Worm (Caenorhabditis elegans) whole organism, midembryonic: Measurements from ENCODE around the gene C05C10.7.

ENCODE experiments used
- T22C8.4 ChIP-seq: fragments of 200-800 bp; sonication (Bioruptor generic); IDR thresholded peaks from 2 replicates; pipeline ENCODE4 v1.3.6; 2022; ENCODE audit warnings: missing genetic modification characterization, missing compliant biosample characterization
- cog-1 ChIP-seq: sonication (generic microtip); optimal IDR thresholded peaks from 2 replicates; lab custom pipeline; 2016; ENCODE audit warnings: missing genetic modification characterization, missing compliant biosample characterization
- flt-1 ChIP-seq: fragments of 200-800 bp; sonication (Bioruptor generic); IDR thresholded peaks from 2 replicates; pipeline ENCODE4 v1.3.6; 2022; ENCODE audit warnings: missing genetic modification characterization, missing compliant biosample characterization
- klf-2 ChIP-seq: fragments of 200-800 bp; sonication (Bioruptor generic); conservative IDR thresholded peaks from 2 replicates; pipeline ENCODE4 v1.3.6; 2022; ENCODE audit warnings: missing genetic modification reagents, missing genetic modification characterization, missing compliant biosample characterization
- med-1 ChIP-seq: sonication (generic microtip); optimal IDR thresholded peaks from 2 replicates; lab custom pipeline; 2017; ENCODE audit warnings: missing genetic modification characterization, mild to moderate bottlenecking, missing compliant biosample characterization, antibody characterized with exemption, missing genetic modification reagents; ENCODE audit not compliant: insufficient read depth
- ref-1 ChIP-seq: fragments of 200-800 bp; sonication (Bioruptor generic); conservative IDR thresholded peaks from 2 replicates; pipeline ENCODE4 v1.3.6; 2022; ENCODE audit warnings: missing genetic modification reagents, missing genetic modification characterization, missing compliant biosample characterization
- tab-1 ChIP-seq: fragments of 200-800 bp; sonication (Bioruptor generic); IDR thresholded peaks from 2 replicates; pipeline ENCODE4 v1.3.6; 2022; ENCODE audit warnings: missing genetic modification characterization, missing compliant biosample characterization
- ztf-23 ChIP-seq: fragments of 200-800 bp; sonication (Bioruptor generic); IDR thresholded peaks from 2 replicates; pipeline ENCODE4 v1.3.6; 2022; ENCODE audit warnings: missing genetic modification reagents, missing genetic modification characterization, missing compliant biosample characterization
- ztf-29 ChIP-seq: fragments of 200-800 bp; sonication (Bioruptor generic); IDR thresholded peaks from 2 replicates; pipeline ENCODE4 v1.3.6; 2022; ENCODE audit warnings: missing genetic modification reagents, missing genetic modification characterization, missing compliant biosample characterization

Gene C05C10.7

DNA sequence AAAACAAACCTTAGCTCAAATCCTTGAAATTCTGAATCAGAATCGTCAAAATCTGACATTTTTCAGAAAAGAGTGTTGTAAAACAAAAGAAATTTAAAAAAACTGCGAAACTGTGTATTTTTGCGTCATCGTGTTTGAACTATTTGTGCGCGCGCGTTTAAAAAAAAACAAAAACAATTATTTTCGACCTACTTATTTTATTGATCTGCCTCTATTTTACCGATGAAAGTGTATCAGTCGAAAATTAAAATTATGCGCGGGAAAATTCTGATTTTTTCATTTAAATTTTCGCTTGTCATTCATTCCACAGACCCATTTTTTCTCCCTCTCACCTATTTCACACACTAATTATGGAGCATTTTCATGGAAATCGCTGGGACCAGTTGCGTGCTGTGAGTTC is at the start of gene C05C10.7, which contains the start of gene C05C10.5:
Gene C05C10.7, minus strand, starts transcription at position 95 of the 400 bp plus-strand sequence.
Gene C05C10.5, plus strand, starts transcription at position 164 of the 400 bp plus-strand sequence.
- TF ChIP-seq med-1 (GFP tag; lab: Kevin White, UChicago) (no peak), klf-2 (GFP tag; lab: Robert Waterston, UW) (no peak), tab-1 (GFP tag; lab: Robert Waterston, UW) (no peak), ref-1 (GFP tag; lab: Robert Waterston, UW) (no peak), cog-1 (no peak)

DNA sequence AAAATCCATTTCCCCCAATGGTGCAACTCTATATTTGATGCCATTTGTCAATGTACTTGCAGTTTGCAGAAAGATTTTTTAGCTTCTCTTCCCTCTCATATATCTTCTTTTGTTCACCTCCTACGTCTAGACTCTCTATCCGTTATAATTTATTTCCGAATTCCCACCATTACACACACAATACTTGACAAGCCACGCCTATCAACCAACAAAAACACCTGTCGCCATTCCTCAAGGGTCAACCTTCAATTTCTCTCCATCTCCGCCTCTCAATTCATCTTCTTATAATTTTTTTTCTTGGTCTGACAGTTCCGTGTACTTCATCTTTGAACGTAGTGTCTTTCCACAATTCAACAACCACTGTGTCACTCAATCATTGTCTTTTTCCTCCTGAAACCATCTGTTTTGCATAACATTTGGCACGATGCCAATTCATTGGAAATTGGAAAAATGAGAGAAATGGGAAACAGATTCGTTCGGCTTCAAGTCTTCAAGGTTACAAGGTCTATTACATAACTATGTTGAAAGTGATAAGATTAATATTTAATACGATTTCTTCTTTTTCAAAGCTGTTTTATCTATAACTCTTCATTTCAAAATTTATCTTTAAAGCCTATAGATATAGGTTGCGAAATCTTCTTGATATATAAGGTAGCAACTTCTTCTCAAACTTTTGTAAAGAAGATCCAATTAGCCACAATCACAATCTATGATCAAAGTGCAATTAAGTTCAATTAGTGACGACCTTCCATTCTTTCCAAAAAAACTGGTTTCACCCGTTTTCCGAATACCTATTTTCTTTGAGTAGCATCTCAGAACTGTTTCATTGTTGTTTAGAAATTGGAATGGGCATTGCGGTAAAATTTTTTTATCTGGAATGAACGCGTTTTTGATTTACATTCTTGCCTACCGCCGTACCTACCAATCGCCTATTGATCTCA is 48.1 kb upstream of the C05C10.7 start:
- TF ChIP-seq tab-1 (GFP tag; lab: Robert Waterston, UW) = no peak
- TF ChIP-seq ztf-23 (GFP tag; lab: Robert Waterston, UW) = no peak
- no peak for TF ChIP-seq ref-1 (GFP tag; lab: Robert Waterston, UW)
- no peak for TF ChIP-seq ztf-29
- TF ChIP-seq T22C8.4 (GFP tag; lab: Robert Waterston, UW) = no peak
- TF ChIP-seq cog-1 = no peak
- TF ChIP-seq flt-1 (GFP tag; lab: Robert Waterston, UW) = no peak
- TF ChIP-seq med-1 (GFP tag; lab: Kevin White, UChicago) = no peak
- TF ChIP-seq klf-2 (GFP tag; lab: Robert Waterston, UW) = no peak

DNA sequence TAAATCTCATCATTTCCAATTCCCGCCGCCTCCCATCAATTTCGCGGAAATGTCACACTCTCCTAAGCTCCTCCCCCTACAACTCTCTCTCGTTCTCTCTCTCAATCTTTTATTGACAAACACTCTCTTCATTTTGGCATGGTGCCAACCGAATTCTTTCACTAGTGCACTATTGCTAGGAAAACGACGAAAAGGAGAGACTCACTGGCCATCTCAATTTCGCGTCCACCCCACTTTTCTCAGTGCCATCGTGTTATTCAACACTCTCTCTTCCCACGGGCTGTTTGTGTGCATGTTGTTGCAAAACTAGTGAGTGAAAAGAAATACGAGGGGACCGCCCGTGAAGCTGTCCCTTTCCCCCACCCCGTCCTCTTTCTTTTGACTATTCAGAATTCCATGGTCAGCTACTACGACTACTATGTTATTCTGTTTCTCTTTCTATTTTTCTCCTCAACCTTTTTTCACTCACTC is 46.1 kb upstream of the C05C10.7 start:
- no peak for TF ChIP-seq T22C8.4 (GFP tag; lab: Robert Waterston, UW)
- TF ChIP-seq med-1 (GFP tag; lab: Kevin White, UChicago) = no peak
- TF ChIP-seq flt-1 (GFP tag; lab: Robert Waterston, UW) = no peak
- no peak for TF ChIP-seq ref-1 (GFP tag; lab: Robert Waterston, UW)
- no peak for TF ChIP-seq ztf-23 (GFP tag; lab: Robert Waterston, UW)
- no peak for TF ChIP-seq klf-2 (GFP tag; lab: Robert Waterston, UW)
- no peak for TF ChIP-seq tab-1 (GFP tag; lab: Robert Waterston, UW)
- no peak for TF ChIP-seq ztf-29
- no peak for TF ChIP-seq cog-1

DNA sequence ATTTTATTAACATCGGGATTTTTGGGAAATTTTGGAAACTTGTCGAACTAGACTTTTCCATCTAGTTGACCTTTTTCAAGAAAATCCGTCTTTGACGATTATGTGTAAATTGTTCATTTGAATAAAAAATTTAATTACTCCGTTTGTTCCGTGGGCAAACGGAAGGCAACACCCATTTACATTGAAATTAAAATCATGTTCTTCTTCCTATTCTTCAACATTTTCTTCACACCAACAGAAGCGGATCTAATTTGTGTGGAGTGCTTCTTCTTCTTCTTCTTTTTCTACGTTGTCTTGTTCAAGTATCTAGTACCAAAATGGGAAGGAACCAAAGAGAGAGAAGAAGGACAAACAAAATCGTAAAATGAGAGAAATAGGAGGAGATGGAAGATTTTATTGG is 43.7 kb upstream of the C05C10.7 start:
- no peak for TF ChIP-seq ref-1 (GFP tag; lab: Robert Waterston, UW)
- TF ChIP-seq T22C8.4 (GFP tag; lab: Robert Waterston, UW) = no peak
- TF ChIP-seq med-1 (GFP tag; lab: Kevin White, UChicago) = no peak
- no peak for TF ChIP-seq tab-1 (GFP tag; lab: Robert Waterston, UW)
- no peak for TF ChIP-seq cog-1
- no peak for TF ChIP-seq ztf-29
- no peak for TF ChIP-seq flt-1 (GFP tag; lab: Robert Waterston, UW)
- TF ChIP-seq ztf-23 (GFP tag; lab: Robert Waterston, UW) = no peak
- TF ChIP-seq klf-2 (GFP tag; lab: Robert Waterston, UW) = no peak

DNA sequence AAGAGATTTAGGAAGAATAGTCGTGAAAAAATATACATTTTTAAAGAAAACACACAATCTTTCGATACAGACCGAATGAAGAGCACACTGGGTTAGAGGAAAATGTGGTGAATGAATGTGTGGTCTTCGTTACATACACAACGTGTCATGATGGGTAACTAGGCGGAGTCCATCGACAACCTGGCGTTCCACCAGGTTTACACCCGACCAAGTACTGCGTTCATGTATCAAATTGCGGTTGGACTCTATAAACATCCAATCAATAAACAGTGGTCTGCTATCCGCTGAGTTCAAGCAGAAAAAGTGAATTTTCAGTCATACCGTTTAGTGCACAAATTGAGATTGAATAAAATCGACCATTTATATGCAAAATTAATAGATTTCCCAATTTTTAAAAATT is 43.0 kb upstream of the C05C10.7 start, which contains the start of gene sdz-38:
Gene sdz-38, minus strand, starts transcription at position 101 of the 400 bp plus-strand sequence.
- no peak for TF ChIP-seq ztf-23 (GFP tag; lab: Robert Waterston, UW)
- TF ChIP-seq cog-1 = no peak
- TF ChIP-seq tab-1 (GFP tag; lab: Robert Waterston, UW) = no peak
- no peak for TF ChIP-seq ref-1 (GFP tag; lab: Robert Waterston, UW)
- TF ChIP-seq flt-1 (GFP tag; lab: Robert Waterston, UW) = no peak
- no peak for TF ChIP-seq med-1 (GFP tag; lab: Kevin White, UChicago)
- TF ChIP-seq T22C8.4 (GFP tag; lab: Robert Waterston, UW) = no peak
- TF ChIP-seq klf-2 (GFP tag; lab: Robert Waterston, UW) = no peak
- TF ChIP-seq ztf-29 = no peak

DNA sequence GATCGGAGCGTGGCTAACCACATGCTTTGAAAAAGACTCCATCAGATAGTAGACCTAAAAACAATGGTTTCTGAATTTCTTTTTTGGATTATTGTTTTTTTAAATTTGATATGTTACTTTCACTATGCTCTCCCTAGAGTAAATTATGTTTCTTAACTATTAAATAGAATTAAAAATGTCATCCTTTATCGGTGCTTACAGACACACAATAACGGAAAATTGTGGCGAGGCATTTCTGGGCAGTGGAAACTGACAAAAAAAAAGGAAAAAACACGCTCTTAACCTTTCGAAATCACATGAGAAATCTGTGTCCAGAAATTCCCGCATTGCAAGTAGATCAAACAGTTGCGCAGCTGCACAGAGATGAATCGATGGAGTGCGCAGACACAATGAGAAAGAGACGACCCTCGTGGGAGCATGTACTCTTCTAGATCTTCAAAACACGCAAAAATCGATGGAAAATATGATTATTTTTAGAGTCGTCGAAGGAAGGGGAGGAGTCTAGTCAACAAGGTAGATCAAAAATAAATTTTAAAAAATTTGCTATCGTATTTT is 41.4 kb upstream of the C05C10.7 start, which contains the start of gene ZK892.6:
Gene ZK892.6, minus strand, starts transcription at position 51 of the 555 bp plus-strand sequence.
- TF ChIP-seq cog-1 (no peak), flt-1 (GFP tag; lab: Robert Waterston, UW) (no peak), ztf-29 (no peak), klf-2 (GFP tag; lab: Robert Waterston, UW) (no peak), T22C8.4 (GFP tag; lab: Robert Waterston, UW) (no peak), tab-1 (GFP tag; lab: Robert Waterston, UW) (no peak), ref-1 (GFP tag; lab: Robert Waterston, UW) (no peak), med-1 (GFP tag; lab: Kevin White, UChicago) (no peak), ztf-23 (GFP tag; lab: Robert Waterston, UW) (no peak)

DNA sequence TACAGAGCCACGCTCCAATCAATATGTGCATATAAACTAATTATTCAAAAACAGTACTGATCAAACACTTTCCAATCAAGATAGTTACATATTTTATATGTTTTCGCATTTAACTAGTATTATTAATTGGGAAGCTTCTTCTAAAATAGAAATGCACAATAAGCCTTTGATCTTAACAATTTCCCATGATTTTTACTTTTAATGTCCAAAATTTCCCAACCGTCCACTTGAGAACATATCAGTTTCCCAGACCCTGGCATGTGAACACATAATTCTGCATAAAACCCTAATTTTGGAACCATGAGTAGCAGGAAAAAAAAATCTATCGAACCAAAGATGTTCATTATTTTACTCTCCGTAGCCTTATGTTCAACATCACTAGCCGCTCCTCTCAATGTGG is 37.6 kb upstream of the C05C10.7 start, which contains the start of gene R53.8:
Gene R53.8, plus strand, starts transcription at position 301 of the 400 bp plus-strand sequence.
- TF ChIP-seq flt-1 (GFP tag; lab: Robert Waterston, UW) = no peak
- no peak for TF ChIP-seq med-1 (GFP tag; lab: Kevin White, UChicago)

DNA sequence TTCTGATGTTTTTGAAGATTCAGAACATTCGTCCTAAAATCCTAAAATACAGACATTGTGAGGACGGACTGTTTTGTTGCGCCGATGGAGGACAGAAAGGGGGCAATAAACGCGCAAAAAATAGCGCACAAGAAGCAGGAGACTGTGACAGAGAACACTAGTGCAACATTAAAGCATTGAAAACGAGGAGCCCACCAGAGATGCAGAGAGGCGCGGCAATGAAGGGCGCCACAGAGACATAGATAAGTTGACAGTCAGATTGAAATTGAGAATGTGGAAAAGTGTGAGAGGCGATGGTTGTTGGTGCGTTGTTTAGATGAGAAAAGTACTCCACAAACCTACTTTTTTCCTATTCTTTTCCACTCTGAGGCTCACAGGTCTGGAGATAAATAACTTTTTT is 36.2 kb upstream of the C05C10.7 start, which contains the start of gene aakg-5:
Gene aakg-5, minus strand, starts transcription at position 159 of the 400 bp plus-strand sequence.
- no peak for TF ChIP-seq tab-1 (GFP tag; lab: Robert Waterston, UW)
- TF ChIP-seq T22C8.4 (GFP tag; lab: Robert Waterston, UW) = no peak
- TF ChIP-seq ztf-23 (GFP tag; lab: Robert Waterston, UW) = no peak

DNA sequence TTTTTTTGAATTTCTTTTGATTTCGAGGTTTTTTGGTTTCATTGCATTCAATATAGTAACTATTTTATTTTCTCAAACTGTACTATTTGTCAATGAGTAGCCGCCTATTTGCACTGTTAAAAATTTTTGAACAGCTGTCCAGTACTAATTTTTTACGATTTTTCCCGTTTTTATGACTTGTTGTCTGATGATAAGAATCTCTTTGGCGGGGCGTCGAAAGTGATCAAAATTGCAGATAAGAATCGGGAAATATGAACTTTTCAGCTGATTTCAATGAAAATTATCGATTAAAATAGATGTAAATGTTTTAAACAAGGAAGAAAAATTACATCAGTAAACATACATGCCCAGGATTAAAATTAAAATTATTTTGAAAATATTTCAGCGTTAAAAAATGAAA is 35.4 kb upstream of the C05C10.7 start:
- no peak for TF ChIP-seq ztf-23 (GFP tag; lab: Robert Waterston, UW)
- no peak for TF ChIP-seq cog-1
- no peak for TF ChIP-seq tab-1 (GFP tag; lab: Robert Waterston, UW)
- TF ChIP-seq ref-1 (GFP tag; lab: Robert Waterston, UW) = no peak
- no peak for TF ChIP-seq klf-2 (GFP tag; lab: Robert Waterston, UW)
- no peak for TF ChIP-seq T22C8.4 (GFP tag; lab: Robert Waterston, UW)
- no peak for TF ChIP-seq med-1 (GFP tag; lab: Kevin White, UChicago)
- TF ChIP-seq flt-1 (GFP tag; lab: Robert Waterston, UW) = no peak
